Worm (Caenorhabditis elegans) whole organism, L4/young adult: ENCODE measurements around the gene clec-59.

Source experiments
- W03F9.2 ChIP-seq: fragments of 150-350 bp; optimal IDR thresholded peaks from 2 replicates; lab custom pipeline; 2014; ENCODE audit warnings: missing biosample characterization, missing genetic modification characterization
- him-1 ChIP-seq: sonication (generic microtip); optimal IDR thresholded peaks from 2 replicates; lab custom pipeline; 2016; ENCODE audit warnings: missing genotype, missing genetic modification reagents, missing genetic modification characterization, missing compliant biosample characterization

ce11 chrII:10480043-10480442 lies 795 bp upstream of the clec-59 start:
- no peak for TF ChIP-seq him-1 (tag; lab: Kevin White, UChicago)
- TF ChIP-seq W03F9.2 (tag; lab: Kevin White, UChicago) = no peak
